Fruit fly (Drosophila melanogaster): ENCODE data around the gene CG15211.

The CG15211 gene

DNA sequence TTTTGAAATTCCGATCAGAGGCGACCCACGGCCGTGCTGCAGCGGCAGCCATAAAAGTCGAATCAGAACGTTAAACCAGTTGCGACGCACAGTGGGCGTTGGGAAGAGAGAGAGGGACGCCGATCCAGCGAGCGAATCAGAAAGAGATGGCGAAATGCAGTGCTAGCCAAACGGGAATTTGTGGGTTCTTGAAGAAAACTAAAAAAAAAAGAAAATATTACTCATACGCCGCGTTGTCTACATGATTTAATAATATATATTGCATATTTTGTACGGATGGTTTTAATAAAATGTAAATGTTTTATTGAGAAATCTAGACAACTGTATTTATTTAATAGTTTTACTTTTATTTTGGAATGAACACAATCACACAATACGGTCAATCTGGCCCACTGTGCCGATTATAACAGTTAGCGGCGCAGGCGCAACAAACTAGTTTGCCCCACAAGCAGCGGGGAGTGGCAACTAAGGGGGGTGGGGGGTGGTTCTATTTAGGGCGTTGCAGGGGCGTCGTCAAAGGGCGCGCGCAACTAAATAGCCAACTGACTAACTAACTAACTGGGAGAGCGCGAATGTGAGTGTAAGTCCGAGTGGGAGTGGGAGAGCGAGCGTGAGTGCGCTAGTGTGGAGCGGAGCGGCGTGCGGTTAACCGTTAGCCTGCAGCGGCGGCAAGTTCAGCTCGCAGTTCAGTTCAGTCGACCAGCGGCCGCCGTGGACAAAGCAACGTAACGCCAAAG, at the start of gene CG15211:
Gene CG15211 (plus strand): TSS at position 686 of the 737 bp plus-strand sequence.
- TF ChIP-seq CG8478 (optimal IDR thresholded peaks at IDR 0.05) (no peak), CTCF (optimal IDR thresholded peaks at IDR 0.05) (no peak)

DNA sequence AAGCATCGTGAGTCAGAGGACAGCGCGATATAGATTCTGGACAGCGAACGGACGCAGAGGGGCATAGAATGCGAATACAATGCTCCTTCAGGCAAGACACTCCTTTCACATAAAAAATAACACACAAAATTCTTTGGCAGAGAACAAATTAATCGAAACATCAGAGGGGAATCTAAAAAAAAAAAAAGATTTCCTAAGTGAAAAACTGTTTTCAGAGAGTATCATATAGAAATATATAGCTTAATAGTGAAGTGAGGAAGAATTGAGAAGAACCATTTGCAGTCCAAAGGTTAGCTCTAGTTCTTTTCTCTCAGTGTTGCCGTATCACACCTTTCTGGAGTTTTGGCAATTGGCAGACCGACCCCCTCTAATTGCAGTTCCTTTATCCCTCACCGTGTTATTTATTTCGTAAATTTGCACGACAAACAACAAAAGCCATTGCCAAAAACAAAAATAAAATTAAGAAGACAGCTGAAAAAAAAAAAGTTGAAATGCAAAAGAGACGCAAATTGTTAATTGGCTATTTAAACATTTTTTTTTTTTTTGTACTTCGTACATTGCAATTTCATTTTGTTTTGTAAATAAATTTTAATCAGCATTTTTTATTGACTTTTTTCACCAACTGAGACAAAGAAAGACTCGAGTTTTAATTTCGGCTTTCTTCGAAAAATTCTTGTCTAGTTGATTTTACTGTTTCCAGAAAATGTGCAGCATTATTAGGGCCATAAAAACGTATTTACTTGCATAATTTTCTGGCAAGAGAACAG, 48.7 kb upstream of the CG15211 start:
- TF ChIP-seq CTCF (optimal IDR thresholded peaks at IDR 0.05) (no peak), CG8478 (optimal IDR thresholded peaks at IDR 0.05) (no peak)

DNA sequence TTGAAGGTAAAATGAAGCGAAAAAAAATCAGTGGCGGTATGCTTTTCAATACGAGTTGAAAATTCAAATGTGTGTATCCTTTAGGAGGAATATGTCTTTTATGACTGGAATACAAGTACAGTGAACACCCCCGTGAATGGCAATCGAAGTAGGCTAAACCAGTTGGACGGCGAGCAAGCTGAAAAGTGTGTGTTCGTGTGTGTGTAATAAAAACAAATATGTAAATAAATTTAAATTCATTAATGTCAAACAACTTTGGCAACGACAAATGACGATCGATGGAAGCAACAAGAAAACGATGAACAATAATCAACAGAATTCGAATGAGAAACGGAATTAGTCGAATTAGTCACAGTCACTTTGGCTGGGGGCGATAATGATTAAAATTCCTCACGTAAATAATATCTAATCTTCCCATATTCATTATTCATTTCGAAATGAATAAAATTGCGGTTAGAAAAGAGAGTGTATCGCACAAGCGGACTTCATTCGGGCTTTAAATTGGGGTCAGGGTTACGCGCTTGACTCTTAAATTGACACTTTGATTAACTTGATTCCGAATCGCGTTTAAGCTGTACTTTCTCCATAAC, 46.1 kb upstream of the CG15211 start:
- TF ChIP-seq CG8478 (optimal IDR thresholded peaks at IDR 0.05) (no peak), CTCF (optimal IDR thresholded peaks at IDR 0.05) (no peak)

dm6 chrX:10727318-10727717, 45.0 kb upstream of the CG15211 start:
- TF ChIP-seq CG8478 (optimal IDR thresholded peaks at IDR 0.05) (no peak), CTCF (optimal IDR thresholded peaks at IDR 0.05) (no peak)

- no peak for TF ChIP-seq CTCF (optimal IDR thresholded peaks at IDR 0.05)
- no peak for TF ChIP-seq CG8478 (optimal IDR thresholded peaks at IDR 0.05)
These were observed 44.3 kb upstream of the CG15211 start for dm6 chrX:10728024-10728423.

DNA sequence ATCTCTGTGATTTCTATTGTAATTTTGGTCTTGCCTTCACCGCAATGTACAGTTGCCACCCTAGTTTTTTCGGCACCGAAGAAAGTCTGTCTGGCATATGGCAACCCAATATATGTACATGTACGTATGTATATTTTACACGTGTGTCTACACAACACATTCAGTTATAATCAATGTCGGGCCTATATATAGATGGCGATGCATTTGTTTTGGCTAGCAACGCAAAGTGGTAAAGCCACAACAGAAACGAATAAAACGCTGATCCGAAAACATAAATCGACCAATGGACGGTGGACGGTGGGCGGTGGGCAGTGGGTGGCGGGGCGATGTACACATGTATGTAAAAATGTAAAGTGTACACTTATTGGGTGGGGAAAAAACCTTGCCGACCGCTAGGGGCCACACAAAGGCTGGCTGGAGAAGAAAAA, 43.8 kb upstream of the CG15211 start:
- TF ChIP-seq CG8478 (optimal IDR thresholded peaks at IDR 0.05) (no peak), CTCF (optimal IDR thresholded peaks at IDR 0.05) (peak; percentile 86 to 92)

DNA sequence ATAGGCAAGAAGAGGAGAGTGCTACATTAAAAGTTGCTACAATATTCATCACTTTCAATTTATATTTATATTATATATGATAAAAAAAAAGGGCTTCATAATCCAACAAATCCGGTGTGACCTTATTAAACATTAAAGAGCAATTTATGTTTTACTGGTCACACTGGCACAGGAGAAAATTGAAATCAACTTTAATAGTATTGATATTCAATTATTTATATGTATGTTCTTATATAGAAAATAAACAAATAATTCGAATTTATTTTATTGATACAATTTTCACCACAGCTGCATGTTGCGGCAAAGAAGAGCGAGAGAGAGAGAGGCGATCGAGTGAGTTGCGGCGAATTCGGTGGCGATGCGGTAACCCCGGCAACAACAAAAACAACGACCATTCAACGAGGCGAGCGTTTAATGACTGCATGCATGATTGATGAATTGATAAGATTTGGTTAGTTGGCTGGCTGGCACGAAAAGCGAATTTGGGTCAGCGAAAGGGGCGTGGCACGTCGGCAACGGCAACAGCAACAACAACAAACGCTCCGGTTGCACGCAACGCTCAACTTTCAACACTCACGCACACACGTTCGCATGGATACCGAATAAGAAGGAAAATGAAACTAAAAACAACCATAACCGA, 43.0 kb upstream of the CG15211 start:
- TF ChIP-seq CTCF (optimal IDR thresholded peaks at IDR 0.05) (no peak), CG8478 (optimal IDR thresholded peaks at IDR 0.05) (no peak)

DNA sequence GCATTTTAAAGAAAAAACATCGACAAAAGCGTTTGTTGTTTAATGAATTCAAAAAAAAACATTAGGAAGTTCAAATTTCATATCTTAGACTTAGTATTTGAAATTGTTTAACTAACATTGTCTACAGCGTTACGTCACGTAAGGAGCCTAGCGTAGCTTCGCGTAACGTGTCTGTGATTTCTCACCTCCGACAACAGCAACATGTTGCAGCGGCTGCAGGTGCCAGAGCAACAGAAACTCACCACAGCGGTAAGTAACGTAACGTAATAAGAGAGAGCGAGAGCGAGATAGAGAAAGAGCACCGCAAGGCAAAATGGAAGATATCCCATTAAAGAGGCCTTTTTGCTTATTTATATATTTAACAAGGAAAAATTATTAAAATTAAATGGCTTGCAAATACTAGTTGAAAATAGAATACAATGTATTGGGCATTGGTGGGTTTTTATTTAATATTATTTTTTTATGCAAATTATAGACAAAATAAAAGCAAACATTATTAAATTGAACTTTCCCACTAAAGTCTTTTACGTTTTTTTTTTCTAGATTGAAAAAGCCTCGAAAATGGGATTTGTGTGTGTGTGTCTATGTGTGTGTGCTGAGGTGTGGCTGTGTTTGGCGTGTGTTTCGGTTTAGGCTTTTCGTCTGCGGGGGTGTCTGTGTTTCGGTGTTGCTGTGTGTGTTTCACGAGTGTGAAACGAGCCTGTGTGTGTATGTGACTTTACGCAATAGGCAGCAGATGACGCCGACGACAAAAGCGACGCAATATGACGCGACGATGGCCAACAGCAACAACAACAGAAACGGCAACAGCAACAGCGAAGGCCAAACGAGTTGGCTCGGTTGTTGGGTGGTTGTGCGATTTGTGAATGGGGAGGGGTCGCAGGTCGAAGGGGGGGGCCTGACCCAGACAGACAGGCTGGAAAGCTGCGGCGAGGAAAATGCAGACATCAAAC, 42.1 kb upstream of the CG15211 start:
- TF ChIP-seq CTCF (optimal IDR thresholded peaks at IDR 0.05) (no peak), CG8478 (optimal IDR thresholded peaks at IDR 0.05) (no peak)

- TF ChIP-seq CTCF (optimal IDR thresholded peaks at IDR 0.05) (no peak), CG8478 (optimal IDR thresholded peaks at IDR 0.05) (no peak)
These were observed 41.0 kb upstream of the CG15211 start for dm6 chrX:10731357-10731756.

DNA sequence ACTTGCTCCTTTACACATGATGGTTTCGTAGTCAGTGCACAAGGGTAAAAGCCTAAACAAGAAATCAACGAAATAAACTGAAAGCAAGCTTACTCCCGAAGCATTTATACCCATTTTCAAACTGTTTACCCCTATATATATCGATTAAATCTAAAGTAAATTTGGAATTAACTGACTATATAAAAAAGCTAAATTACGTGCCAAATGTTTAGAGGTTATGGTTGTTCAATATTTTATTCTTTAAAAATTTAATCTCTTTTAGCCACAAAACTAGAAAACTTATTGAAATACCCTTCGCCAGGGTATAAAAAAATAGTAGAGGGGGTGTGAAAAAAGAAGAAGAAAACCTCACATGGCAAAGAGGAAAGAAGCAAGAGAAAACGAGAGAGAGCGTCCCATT, 40.5 kb upstream of the CG15211 start:
- TF ChIP-seq CG8478 (optimal IDR thresholded peaks at IDR 0.05) (no peak), CTCF (optimal IDR thresholded peaks at IDR 0.05) (no peak)

DNA sequence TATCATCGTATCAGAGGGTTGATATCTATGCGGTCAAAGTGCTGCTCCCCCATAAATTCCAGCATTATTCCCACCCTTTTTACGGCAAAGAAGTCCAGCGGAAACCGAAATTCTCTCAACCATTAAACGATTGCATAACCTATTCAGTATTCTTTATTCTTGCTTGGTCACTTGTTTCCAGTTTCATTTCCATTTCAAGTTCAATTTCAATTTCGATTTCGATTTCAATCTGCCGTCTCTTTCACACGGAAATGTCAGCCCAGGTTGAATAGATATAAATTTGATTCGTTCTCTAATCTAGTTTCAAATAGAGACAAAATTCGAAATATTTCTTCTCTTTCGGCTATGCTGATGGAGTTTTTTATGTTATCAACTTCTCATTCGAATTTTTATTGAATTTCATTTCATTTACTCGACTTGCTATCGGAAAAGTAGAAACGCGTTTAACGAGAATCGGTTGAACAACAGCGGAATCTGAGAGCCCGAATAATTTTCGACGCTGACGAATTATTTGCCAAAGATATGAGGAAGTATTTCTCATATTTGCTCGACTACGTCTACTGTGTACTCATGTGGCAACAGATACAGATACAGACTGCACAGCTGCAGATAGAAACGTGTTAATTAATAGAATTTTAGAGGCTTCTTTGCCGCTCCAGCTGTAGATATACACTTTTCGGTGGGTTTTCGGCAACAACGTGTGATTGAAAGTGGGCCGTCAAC, 39.4 kb upstream of the CG15211 start:
- TF ChIP-seq CTCF (optimal IDR thresholded peaks at IDR 0.05) (no peak), CG8478 (optimal IDR thresholded peaks at IDR 0.05) (no peak)

- TF ChIP-seq CG8478 (optimal IDR thresholded peaks at IDR 0.05) (no peak), CTCF (optimal IDR thresholded peaks at IDR 0.05) (no peak)
These were observed 37.3 kb upstream of the CG15211 start for dm6 chrX:10734763-10735681.

Measured in S2 (cell line).